Worm (Caenorhabditis elegans) whole organism, midembryonic: ENCODE measurements around the gene dnpp-1.
A peak's percentile ranks its signal among the peaks of the same experiment; 100 is the strongest.

Experiments used
- T22C8.4 ChIP-seq: fragments of 200-800 bp; sonication (Bioruptor generic); IDR thresholded peaks from 2 replicates; pipeline ENCODE4 v1.3.6; 2022; ENCODE audit warnings: missing genetic modification characterization, missing compliant biosample characterization
- cog-1 ChIP-seq: sonication (generic microtip); optimal IDR thresholded peaks from 2 replicates; lab custom pipeline; 2016; ENCODE audit warnings: missing genetic modification characterization, missing compliant biosample characterization
- flt-1 ChIP-seq: fragments of 200-800 bp; sonication (Bioruptor generic); IDR thresholded peaks from 2 replicates; pipeline ENCODE4 v1.3.6; 2022; ENCODE audit warnings: missing genetic modification characterization, missing compliant biosample characterization
- klf-2 ChIP-seq: fragments of 200-800 bp; sonication (Bioruptor generic); conservative IDR thresholded peaks from 2 replicates; pipeline ENCODE4 v1.3.6; 2022; ENCODE audit warnings: missing genetic modification reagents, missing genetic modification characterization, missing compliant biosample characterization
- med-1 ChIP-seq: sonication (generic microtip); optimal IDR thresholded peaks from 2 replicates; lab custom pipeline; 2017; ENCODE audit warnings: missing genetic modification characterization, mild to moderate bottlenecking, missing compliant biosample characterization, antibody characterized with exemption, missing genetic modification reagents; ENCODE audit not compliant: insufficient read depth
- ref-1 ChIP-seq: fragments of 200-800 bp; sonication (Bioruptor generic); conservative IDR thresholded peaks from 2 replicates; pipeline ENCODE4 v1.3.6; 2022; ENCODE audit warnings: missing genetic modification reagents, missing genetic modification characterization, missing compliant biosample characterization
- tab-1 ChIP-seq: fragments of 200-800 bp; sonication (Bioruptor generic); IDR thresholded peaks from 2 replicates; pipeline ENCODE4 v1.3.6; 2022; ENCODE audit warnings: missing genetic modification characterization, missing compliant biosample characterization
- ztf-23 ChIP-seq: fragments of 200-800 bp; sonication (Bioruptor generic); IDR thresholded peaks from 2 replicates; pipeline ENCODE4 v1.3.6; 2022; ENCODE audit warnings: missing genetic modification reagents, missing genetic modification characterization, missing compliant biosample characterization
- ztf-29 ChIP-seq: fragments of 200-800 bp; sonication (Bioruptor generic); IDR thresholded peaks from 2 replicates; pipeline ENCODE4 v1.3.6; 2022; ENCODE audit warnings: missing genetic modification reagents, missing genetic modification characterization, missing compliant biosample characterization

Gene dnpp-1

DNA sequence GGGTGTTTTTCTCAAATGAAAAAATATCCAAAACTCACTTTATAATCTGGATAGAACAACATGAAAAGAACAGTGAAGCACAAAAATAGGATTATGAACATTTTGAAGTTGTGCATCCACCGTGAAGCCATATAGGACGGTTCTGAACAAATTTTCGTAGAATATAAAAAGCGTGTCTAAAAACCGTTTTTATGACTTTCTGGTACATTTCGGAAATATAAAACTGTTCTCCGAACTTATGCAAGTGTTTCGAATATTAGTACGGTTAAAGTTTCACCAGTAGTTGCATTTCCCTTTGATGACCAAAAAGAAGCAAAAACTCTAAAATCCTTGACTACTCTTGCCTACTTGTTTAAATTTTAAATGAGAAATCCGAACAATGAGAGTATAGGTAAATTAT lies 25.1 kb upstream of the dnpp-1 start, which contains the start of gene C28H8.8:
Gene C28H8.8 (minus strand): TSS at position 101 of the 400 bp plus-strand sequence.
- TF ChIP-seq ref-1 (GFP tag; lab: Robert Waterston, UW) = no peak
- no peak for TF ChIP-seq klf-2 (GFP tag; lab: Robert Waterston, UW)
- TF ChIP-seq ztf-29 (GFP tag; lab: Robert Waterston, UW) = no peak
- TF ChIP-seq cog-1 (tag; lab: Kevin White, UChicago) = no peak
- TF ChIP-seq T22C8.4 (GFP tag; lab: Robert Waterston, UW) = no peak

DNA sequence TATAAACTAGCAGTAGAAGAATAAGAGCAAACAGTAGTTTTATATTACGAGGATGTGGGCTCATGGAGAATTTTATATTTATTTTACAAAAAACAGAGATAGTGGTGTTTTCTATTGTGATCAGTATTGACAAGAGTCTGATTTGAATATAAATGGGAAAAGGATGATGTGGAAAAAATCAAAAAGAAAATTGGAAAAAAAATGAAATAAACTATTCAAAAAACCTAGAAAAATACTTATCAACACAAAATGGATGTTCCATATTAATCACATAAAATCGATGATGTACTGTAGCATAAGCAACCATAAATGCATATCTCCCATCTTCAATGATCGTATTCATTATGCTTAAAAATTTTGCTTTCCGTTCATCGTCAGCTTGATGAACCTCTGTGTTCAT lies 23.3 kb upstream of the dnpp-1 start, which contains the start of gene C28H8.7:
Gene C28H8.7 (minus strand): TSS at position 101 of the 400 bp plus-strand sequence.
- TF ChIP-seq klf-2 (GFP tag; lab: Robert Waterston, UW) (no peak), ztf-29 (GFP tag; lab: Robert Waterston, UW) (no peak), med-1 (GFP tag; lab: Kevin White, UChicago) (no peak), tab-1 (no peak), cog-1 (tag; lab: Kevin White, UChicago) (no peak), ztf-23 (GFP tag; lab: Robert Waterston, UW) (no peak), ref-1 (GFP tag; lab: Robert Waterston, UW) (no peak), flt-1 (GFP tag; lab: Robert Waterston, UW) (no peak), T22C8.4 (GFP tag; lab: Robert Waterston, UW) (no peak)

DNA sequence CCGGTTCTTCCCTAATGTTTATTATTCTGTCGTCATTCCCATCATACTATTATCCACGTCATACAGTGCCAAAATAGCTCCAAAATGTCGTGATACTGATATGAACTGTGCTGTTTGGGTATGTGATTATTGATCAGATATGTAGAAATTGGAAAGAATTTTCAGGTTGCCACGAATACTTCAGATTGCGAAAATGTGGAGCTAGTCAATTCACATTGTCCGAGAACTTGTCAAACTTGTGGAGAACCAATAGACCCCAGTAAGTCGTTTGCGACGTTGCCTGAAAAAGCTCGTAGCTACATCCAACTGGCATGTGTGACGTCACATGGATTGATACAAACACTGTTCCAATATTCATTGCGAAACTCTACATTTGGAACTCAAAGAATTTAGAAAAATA lies 20.9 kb upstream of the dnpp-1 start:
- TF ChIP-seq med-1 (GFP tag; lab: Kevin White, UChicago) = no peak
- no peak for TF ChIP-seq ref-1 (GFP tag; lab: Robert Waterston, UW)
- no peak for TF ChIP-seq tab-1
- no peak for TF ChIP-seq T22C8.4 (GFP tag; lab: Robert Waterston, UW)
- TF ChIP-seq ztf-23 (GFP tag; lab: Robert Waterston, UW) = no peak
- no peak for TF ChIP-seq klf-2 (GFP tag; lab: Robert Waterston, UW)
- no peak for TF ChIP-seq flt-1 (GFP tag; lab: Robert Waterston, UW)
- TF ChIP-seq ztf-29 (GFP tag; lab: Robert Waterston, UW) = no peak
- TF ChIP-seq cog-1 (tag; lab: Kevin White, UChicago) = no peak

DNA sequence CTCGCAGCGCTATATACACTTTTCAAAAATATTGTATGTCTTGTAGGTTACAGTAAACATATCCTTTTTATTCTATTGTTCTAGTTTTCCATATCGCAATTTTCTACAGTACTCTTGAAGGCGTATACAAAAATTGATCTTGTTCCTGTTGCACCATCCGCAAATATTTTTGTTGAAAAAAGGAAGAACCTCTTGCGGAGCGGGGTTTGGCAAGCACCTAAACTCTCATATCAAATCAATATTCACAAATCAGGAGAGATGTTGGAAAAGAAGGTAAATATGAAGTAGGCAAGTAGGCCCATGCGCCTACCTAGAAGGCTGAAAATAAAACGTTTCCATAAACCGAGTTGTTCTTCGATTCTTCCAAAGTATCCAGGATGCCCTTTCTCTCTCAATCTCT lies 20.4 kb upstream of the dnpp-1 start, which contains the start of gene C28H8.5:
Gene C28H8.5 (plus strand): TSS at position 301 of the 400 bp plus-strand sequence.
- TF ChIP-seq cog-1 (tag; lab: Kevin White, UChicago) = no peak
- no peak for TF ChIP-seq med-1 (GFP tag; lab: Kevin White, UChicago)

DNA sequence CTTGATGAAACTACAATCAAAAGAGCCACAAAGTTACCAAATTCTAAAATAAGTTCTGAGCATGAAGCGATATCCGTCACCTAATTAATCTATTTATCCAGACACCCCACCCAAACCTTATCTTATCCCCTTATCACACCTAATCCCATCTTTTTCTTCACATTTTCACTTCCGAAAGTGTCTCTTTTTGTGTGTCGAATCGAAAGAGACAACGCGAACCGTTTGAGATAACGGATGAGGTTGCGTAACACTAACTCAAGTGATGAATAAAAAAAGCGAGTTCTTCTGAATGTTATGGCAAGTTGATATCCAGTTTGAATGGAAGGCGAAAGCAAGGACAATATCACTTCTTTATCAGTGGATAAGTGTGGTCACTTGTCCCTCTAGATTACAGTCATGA lies 19.9 kb upstream of the dnpp-1 start:
- TF ChIP-seq flt-1 (GFP tag; lab: Robert Waterston, UW) (no peak), ref-1 (GFP tag; lab: Robert Waterston, UW) (no peak), ztf-29 (GFP tag; lab: Robert Waterston, UW) (no peak), T22C8.4 (GFP tag; lab: Robert Waterston, UW) (no peak), klf-2 (GFP tag; lab: Robert Waterston, UW) (no peak), med-1 (GFP tag; lab: Kevin White, UChicago) (no peak), cog-1 (tag; lab: Kevin White, UChicago) (no peak), ztf-23 (GFP tag; lab: Robert Waterston, UW) (no peak), tab-1 (no peak)

- TF ChIP-seq med-1 (GFP tag; lab: Kevin White, UChicago) (no peak), tab-1 (no peak)
These were observed 19.2 kb upstream of the dnpp-1 start, which contains the start of gene F01F1.14 for ce11 chrIII:5882823-5883222. Gene F01F1.14 (minus strand): TSS chrIII:5882923.

DNA sequence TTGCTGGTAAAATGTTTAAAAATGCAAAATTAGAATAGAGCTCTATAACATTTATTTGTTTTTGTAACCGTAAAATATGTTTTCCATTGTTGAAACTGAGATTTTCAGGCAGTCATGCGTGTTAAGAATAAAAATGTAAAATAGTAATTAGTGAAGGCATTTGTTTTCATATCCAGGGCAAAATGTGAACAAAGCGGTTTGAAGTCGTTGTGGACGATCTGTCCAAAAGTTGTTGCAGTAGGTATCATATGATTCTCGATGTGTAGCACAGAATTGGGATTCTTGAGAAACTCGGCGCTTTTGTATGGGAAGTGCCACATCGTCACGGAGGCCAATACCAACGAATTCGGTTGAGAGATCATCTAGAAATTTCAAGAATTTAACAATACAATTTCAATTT lies 18.7 kb upstream of the dnpp-1 start:
- TF ChIP-seq flt-1 (GFP tag; lab: Robert Waterston, UW) (no peak), tab-1 (no peak), klf-2 (GFP tag; lab: Robert Waterston, UW) (no peak), ref-1 (GFP tag; lab: Robert Waterston, UW) (no peak), ztf-23 (GFP tag; lab: Robert Waterston, UW) (no peak)

DNA sequence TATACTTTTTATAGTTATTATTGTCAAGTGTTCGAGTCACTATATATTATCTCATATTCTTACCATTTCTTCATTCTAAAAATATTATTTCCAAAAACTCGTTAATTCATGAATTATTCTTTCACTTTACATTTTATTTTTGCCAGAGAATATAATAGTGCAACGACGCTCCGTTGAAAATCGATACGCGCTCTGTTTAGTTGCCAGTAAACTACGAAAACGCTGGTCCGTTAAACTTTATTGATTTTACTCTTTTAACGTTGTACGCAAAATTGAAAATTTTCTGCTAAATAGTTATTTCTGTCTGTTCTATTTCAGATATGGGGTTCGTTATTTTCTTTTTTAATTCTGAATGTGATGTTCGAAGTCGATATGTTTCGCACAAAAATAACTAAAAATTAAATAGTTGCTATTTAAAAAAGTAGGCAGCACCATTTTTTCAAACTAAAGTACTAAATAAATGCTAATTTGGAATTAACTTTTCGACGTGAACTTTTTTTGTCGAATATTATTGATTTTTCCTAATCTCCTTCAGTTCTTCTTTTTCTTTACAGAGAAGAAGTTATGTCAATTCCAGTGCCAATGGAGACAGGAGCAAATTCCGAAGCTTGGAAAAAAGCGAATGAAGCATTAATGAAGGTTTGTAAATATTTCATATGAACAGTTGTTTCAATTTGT lies 15.8 kb upstream of the dnpp-1 start, which contains the start of gene hpo-10:
Gene hpo-10 (plus strand): TSS at position 199 of the 678 bp plus-strand sequence.
- peak; percentile 56 for TF ChIP-seq T22C8.4 (GFP tag; lab: Robert Waterston, UW)
- TF ChIP-seq flt-1 (GFP tag; lab: Robert Waterston, UW) = no peak
- no peak for TF ChIP-seq klf-2 (GFP tag; lab: Robert Waterston, UW)

- TF ChIP-seq T22C8.4 (GFP tag; lab: Robert Waterston, UW) = no peak
- TF ChIP-seq med-1 (GFP tag; lab: Kevin White, UChicago) = no peak
- TF ChIP-seq klf-2 (GFP tag; lab: Robert Waterston, UW) = no peak
- TF ChIP-seq ref-1 (GFP tag; lab: Robert Waterston, UW) = no peak
- TF ChIP-seq ztf-23 (GFP tag; lab: Robert Waterston, UW) = no peak
- TF ChIP-seq tab-1 = no peak
- no peak for TF ChIP-seq cog-1 (tag; lab: Kevin White, UChicago)
- TF ChIP-seq flt-1 (GFP tag; lab: Robert Waterston, UW) = no peak
- no peak for TF ChIP-seq ztf-29 (GFP tag; lab: Robert Waterston, UW)
These were observed 14.6 kb upstream of the dnpp-1 start, which contains the start of the genes mig-21 and F01F1.2 for ce11 chrIII:5878215-5878614. Gene mig-21 (minus strand): TSS chrIII:5878380. Gene F01F1.2 (plus strand): TSS chrIII:5878554.
